Fruit fly (Drosophila melanogaster): Measurements from ENCODE around the gene Zip71B.

The Zip71B gene

dm6 chr3L:15013296-15013695 lies 21.2 kb downstream of the Zip71B start (continued):
- peak; percentile 64 for TF ChIP-seq CG3032 (tag; optimal IDR thresholded peaks at IDR 0.05)
- peak; percentile 50 for TF ChIP-seq dsx (GFP tag; optimal IDR thresholded peaks at IDR 0.05; ENCODE audit: poor library complexity, severe bottlenecking)
- peak; percentile 62 for TF ChIP-seq CG6808 (GFP tag; optimal IDR thresholded peaks at IDR 0.05)
- TF ChIP-seq lz (GFP tag; optimal IDR thresholded peaks at IDR 0.05), result peak; percentile 15
- no peak for TF ChIP-seq CG9139 (GFP tag; optimal IDR thresholded peaks at IDR 0.05)
- TF ChIP-seq CG10631 (GFP tag; optimal IDR thresholded peaks at IDR 0.05), result peak; percentile 35
- peak; percentile 8 for TF ChIP-seq CG34406 (GFP tag; optimal IDR thresholded peaks at IDR 0.05)
- peak; percentile 42 for TF ChIP-seq achi (GFP tag; optimal IDR thresholded peaks at IDR 0.05)
- peak; percentile 12 for TF ChIP-seq OdsH (GFP tag; optimal IDR thresholded peaks at IDR 0.05)
- no peak for TF ChIP-seq CG6854 (GFP tag; optimal IDR thresholded peaks at IDR 0.05)

- TF ChIP-seq CG1621 (tag; optimal IDR thresholded peaks at IDR 0.05) (peak; percentile 78), CG8319 (GFP tag; optimal IDR thresholded peaks at IDR 0.05) (peak; percentile 62), CG8119 (GFP tag; IDR thresholded peaks at IDR 0.05) (peak; percentile 96), CG32006 (GFP tag; optimal IDR thresholded peaks at IDR 0.05) (peak; percentile 85), CG6792 (GFP tag; optimal IDR thresholded peaks at IDR 0.05) (peak; percentile 74), net (GFP tag; optimal IDR thresholded peaks at IDR 0.05) (peak; percentile 93), OdsH (GFP tag; optimal IDR thresholded peaks at IDR 0.05) (peak; percentile 93), CG34406 (GFP tag; optimal IDR thresholded peaks at IDR 0.05) (peak; percentile 83), CG4318 (GFP tag; optimal IDR thresholded peaks at IDR 0.05) (peak; percentile 77), salr (GFP tag; optimal IDR thresholded peaks at IDR 0.05) (peak; percentile 67 to 82), acj6 (GFP tag; optimal IDR thresholded peaks at IDR 0.05) (peak; percentile 91), CG15336 (GFP tag; IDR thresholded peaks at IDR 0.05) (peak; percentile 96), Sox15 (GFP tag; optimal IDR thresholded peaks at IDR 0.05) (peak; percentile 49), CG11294 (GFP tag; IDR thresholded peaks at IDR 0.05) (peak; percentile 74), Ets96B (tag; optimal IDR thresholded peaks at IDR 0.05) (peak; percentile 85), topi (GFP tag; optimal IDR thresholded peaks at IDR 0.05) (peak; percentile 85), dsx (GFP tag; optimal IDR thresholded peaks at IDR 0.05; ENCODE audit: poor library complexity, severe bottlenecking) (peak; percentile 83), CG6163 (GFP tag; IDR thresholded peaks at IDR 0.05) (peak; percentile 95), CG31627 (GFP tag; optimal IDR thresholded peaks at IDR 0.05) (peak; percentile 61), fd85E (GFP tag; optimal IDR thresholded peaks at IDR 0.05) (peak; percentile 58), eg (GFP tag; IDR thresholded peaks at IDR 0.05) (peak; percentile 97), CG6808 (GFP tag; optimal IDR thresholded peaks at IDR 0.05) (peak; percentile 82), cyc (GFP tag; optimal IDR thresholded peaks at IDR 0.05) (peak; percentile 68), achi (GFP tag; optimal IDR thresholded peaks at IDR 0.05) (peak; percentile 91), Smox (GFP tag; optimal IDR thresholded peaks at IDR 0.05) (peak; percentile 79), Eip78C (GFP tag) (peak; percentile 98), CG11762 (GFP tag; optimal IDR thresholded peaks at IDR 0.05; ENCODE audit: insufficient read depth) (peak; percentile 84), Lpt (GFP tag; optimal IDR thresholded peaks at IDR 0.05) (peak; percentile 89), vri (GFP tag; optimal IDR thresholded peaks at IDR 0.05) (peak; percentile 76), CG6854 (GFP tag; optimal IDR thresholded peaks at IDR 0.05) (no peak), CG9139 (GFP tag; optimal IDR thresholded peaks at IDR 0.05) (peak; percentile 78), Gug (GFP tag; IDR thresholded peaks at IDR 0.05) (peak; percentile 79), Eip75B (GFP tag; optimal IDR thresholded peaks at IDR 0.05) (peak; percentile 85), CG6276 (GFP tag; optimal IDR thresholded peaks at IDR 0.05) (peak; percentile 92), Sox14 (GFP tag; optimal IDR thresholded peaks at IDR 0.05) (peak; percentile 79), Sox102F (GFP tag; optimal IDR thresholded peaks at IDR 0.05) (peak; percentile 81), CG10669 (GFP tag; optimal IDR thresholded peaks at IDR 0.05) (peak; percentile 87), Hr4 (GFP tag; optimal IDR thresholded peaks at IDR 0.05) (peak; percentile 94), Ets21C (GFP tag; optimal IDR thresholded peaks at IDR 0.05) (peak; percentile 48), CG7368 (GFP tag; optimal IDR thresholded peaks at IDR 0.05) (peak; percentile 85), ss (GFP tag; optimal IDR thresholded peaks at IDR 0.05) (peak; percentile 82 to 83), CG3032 (tag; optimal IDR thresholded peaks at IDR 0.05) (peak; percentile 83), CG8632 (GFP tag; optimal IDR thresholded peaks at IDR 0.05) (peak; percentile 83), CG3919 (GFP tag; optimal IDR thresholded peaks at IDR 0.05) (peak; percentile 93), svp (GFP tag) (peak; percentile 92)
Observed at dm6 chr3L:15013957-15014692, 22.0 kb downstream of the Zip71B start, which contains the start of gene Reck. Gene Reck, minus strand, starts transcription at chr3L:15014062.

All from whole organism, prepupa.